Fruit fly (Drosophila melanogaster) ovary, adult (tissue): ENCODE measurements around the gene mmy.

ENCODE experiments used
- CG17801 ChIP-seq: fragments of 200-800 bp; optimal IDR thresholded peaks from 2 replicates; lab custom pipeline; 2019; ENCODE audit warnings: missing biosample characterization, mild to moderate bottlenecking, missing genetic modification characterization, moderate library complexity; ENCODE audit not compliant: partially characterized antibody

The mmy gene

dm6 chr2L:6479226-6479906 lies 5.7 kb upstream of the mmy start:
- peak; percentile 69 for TF ChIP-seq CG17801 (GFP tag; lab: Kevin White, UChicago)

DNA sequence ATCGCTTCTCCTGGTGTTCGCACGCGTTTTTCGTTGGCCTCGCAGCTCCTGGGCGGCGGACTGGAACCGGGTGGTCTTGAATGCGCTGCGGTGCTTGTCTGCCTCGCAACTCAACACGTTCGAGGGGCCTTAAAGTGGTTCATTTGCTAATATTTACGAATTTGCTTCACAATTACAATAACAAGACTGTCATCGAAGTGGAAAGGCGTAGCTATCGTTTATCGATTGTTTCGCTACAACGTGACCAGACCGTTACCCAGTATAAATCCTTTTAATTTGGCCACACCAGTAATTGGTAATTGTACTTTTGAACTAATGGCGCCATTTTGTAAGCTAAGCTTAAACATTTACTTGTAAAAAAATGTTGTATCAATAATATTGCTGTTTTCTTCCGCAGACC lies 3.0 kb upstream of the mmy start, which contains the start of gene CG9536:
Gene CG9536 (minus strand): TSS at position 223 of the 400 bp plus-strand sequence.
- peak; percentile 58 for TF ChIP-seq CG17801 (GFP tag; lab: Kevin White, UChicago)

DNA sequence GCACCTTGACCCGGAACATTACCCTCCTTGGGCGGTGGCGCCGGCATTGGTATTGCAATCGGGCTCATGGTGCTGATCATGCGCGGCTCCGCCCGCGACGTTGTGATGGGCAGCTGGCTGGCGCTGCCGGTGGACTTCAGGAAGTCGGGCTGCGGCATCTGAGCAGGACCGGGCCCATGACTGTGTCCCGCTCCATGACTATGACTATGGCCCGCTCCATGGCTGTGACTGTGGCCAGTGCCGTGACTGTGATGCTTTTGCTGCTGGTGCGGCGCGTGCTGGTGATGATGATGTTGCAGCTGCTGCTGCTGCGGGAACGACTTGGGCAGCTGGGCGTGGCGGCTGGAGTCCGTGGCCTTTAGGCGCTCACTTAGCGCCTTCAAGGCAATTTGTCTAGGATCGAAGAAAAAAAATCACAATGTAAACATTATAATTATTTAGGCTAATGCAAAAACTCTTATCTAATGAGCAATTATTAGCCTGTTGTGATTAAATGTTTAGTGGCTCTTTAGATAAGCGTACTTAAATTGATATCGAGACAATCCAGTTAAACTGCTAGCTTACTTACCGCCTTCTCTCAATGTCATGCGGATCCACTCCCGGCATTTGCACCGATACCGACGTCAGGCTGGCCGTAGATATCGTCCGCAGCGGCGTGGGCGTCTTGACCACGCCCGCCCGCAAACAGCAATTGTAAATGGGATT lies 1.3 kb upstream of the mmy start:
- no peak for TF ChIP-seq CG17801 (GFP tag; lab: Kevin White, UChicago)

dm6 chr2L:6474298-6474697 lies 594 bp upstream of the mmy start:
- TF ChIP-seq CG17801 (GFP tag; lab: Kevin White, UChicago): no peak

- peak; percentile 21 for TF ChIP-seq CG17801 (GFP tag; lab: Kevin White, UChicago)
Measured at dm6 chr2L:6471978-6472776, 1.5 kb downstream of the mmy start.

DNA sequence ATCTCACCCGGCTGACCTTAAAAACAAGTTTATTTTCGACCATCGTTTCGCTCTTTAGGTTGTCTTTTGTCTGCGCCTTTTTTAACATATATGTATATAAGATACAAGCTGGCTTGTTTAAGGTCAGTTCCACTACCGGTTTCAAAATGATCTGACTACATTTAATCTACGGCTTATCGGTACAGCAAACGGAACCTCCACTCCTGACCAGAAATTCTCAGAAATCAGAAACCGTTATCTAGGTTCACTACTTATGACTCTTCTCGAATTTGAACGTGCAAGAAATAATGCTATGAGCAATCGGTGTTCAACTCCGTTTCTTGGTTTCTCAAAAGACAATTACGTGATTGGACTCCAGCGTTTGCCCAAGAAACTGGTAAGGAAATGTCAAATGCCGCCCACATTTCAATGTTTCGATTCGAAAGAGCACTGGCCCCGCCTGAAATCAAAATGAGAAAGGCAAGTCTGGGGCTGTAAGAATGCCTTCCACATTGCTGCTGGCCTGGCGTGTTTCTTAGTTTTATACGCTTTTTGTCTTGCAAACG lies 3.5 kb downstream of the mmy start:
- TF ChIP-seq CG17801 (GFP tag; lab: Kevin White, UChicago): no peak

- TF ChIP-seq CG17801 (GFP tag; lab: Kevin White, UChicago): peak; percentile 41
Measured at dm6 chr2L:6467509-6467908, 6.2 kb downstream of the mmy start, which contains the start of gene HemK1. HemK1 (minus strand) TSS chr2L:6467698.

dm6 chr2L:6465497-6465896 lies 8.2 kb downstream of the mmy start, which contains the start of gene Rchy1:
Rchy1 (minus strand) TSS chr2L:6465669.
- TF ChIP-seq CG17801 (GFP tag; lab: Kevin White, UChicago): no peak

- TF ChIP-seq CG17801 (GFP tag; lab: Kevin White, UChicago): no peak
Measured at dm6 chr2L:6464780-6465179, 8.9 kb downstream of the mmy start.

- TF ChIP-seq CG17801 (GFP tag; lab: Kevin White, UChicago): no peak
Measured at dm6 chr2L:6464270-6464669, 9.4 kb downstream of the mmy start.

DNA sequence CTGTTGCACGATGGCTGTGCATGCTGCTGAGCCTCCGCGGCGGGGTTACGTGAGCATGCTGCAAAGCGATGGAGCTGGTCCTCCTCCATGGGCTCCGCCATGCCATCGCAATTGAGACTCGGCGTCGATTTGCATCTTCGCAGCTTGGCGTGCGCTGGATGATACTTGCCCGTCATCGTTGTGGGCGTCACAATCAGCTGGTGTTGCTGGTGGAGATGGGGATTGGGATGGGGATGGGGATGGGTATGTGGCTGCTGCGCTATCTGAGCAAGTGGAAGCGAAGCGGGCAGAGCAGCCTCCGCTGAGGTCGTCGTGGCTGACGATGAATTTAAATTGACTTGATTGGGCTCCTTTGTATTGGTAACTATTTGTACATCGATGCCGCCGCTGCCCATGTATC lies 10.3 kb downstream of the mmy start:
- TF ChIP-seq CG17801 (GFP tag; lab: Kevin White, UChicago): no peak

DNA sequence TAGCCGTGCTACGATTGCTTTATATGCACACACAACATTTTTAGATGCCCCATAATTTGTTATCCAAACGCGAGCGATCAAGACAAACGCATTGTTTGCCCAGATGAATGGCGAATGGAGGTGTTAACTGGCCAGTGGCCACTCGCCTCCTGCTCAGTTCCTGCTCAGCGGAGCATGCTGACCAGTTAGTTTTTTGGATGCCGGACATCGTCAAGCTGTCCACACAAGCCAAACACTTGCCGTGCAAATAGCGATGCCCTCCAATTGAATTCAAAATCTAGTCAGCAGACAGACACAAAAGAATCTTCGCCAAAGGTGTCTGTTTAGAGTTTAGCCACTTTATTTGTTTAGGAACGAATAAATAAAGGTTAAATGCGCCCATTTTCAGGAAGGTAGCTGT lies 11.4 kb downstream of the mmy start:
- no peak for TF ChIP-seq CG17801 (GFP tag; lab: Kevin White, UChicago)

DNA sequence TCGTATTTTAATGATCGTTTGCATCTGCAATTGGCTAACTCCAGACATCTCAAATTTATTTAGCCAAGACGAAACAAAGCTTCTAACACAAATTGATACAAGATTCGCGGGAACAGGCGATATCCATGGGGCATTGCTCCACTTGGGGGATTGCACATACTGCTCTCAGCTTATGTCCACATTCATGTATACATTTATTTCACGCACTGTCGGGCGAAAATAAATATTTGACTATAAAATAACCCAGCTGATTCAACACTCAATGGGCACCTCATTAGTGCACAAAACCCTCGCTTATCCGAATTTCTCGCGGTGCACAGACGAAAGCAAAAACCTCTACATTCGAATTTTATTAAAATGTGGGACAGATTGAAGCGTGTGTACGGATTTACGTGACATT lies 12.2 kb downstream of the mmy start:
- TF ChIP-seq CG17801 (GFP tag; lab: Kevin White, UChicago): no peak

dm6 chr2L:6457583-6457982 lies 16.1 kb downstream of the mmy start:
- no peak for TF ChIP-seq CG17801 (GFP tag; lab: Kevin White, UChicago)
